Worm (Caenorhabditis elegans) whole organism, L3 larva: Measurements from ENCODE around the gene T04H1.12.

Experiments used
- ama-1 ChIP-seq: fragments of 150-350 bp; optimal IDR thresholded peaks from 2 replicates; lab custom pipeline; 2018
- daf-12 ChIP-seq: fragments of 150-350 bp; optimal IDR thresholded peaks from 2 replicates; lab custom pipeline; 2014; ENCODE audit warnings: missing biosample characterization, missing genetic modification reagents, missing genetic modification characterization
- egl-27 ChIP-seq: sonication (generic microtip); optimal IDR thresholded peaks from 4 replicates; lab custom pipeline; 2017; ENCODE audit warnings: missing biosample characterization, missing genetic modification reagents, missing genetic modification characterization
- egl-5 ChIP-seq: fragments of 150-350 bp; optimal IDR thresholded peaks from 2 replicates; lab custom pipeline; 2017; ENCODE audit warnings: missing biosample characterization, missing genetic modification reagents, missing genetic modification characterization, inconsistent platforms
- elt-3 ChIP-seq, 3 experiments: fragments of 150-350 bp in 1 of 3; sonication (generic microtip) in 2 of 3; optimal IDR thresholded peaks; 2 replicates in 2 of 3; 4 replicates in 1 of 3; lab custom pipeline; 2014 to 2017; ENCODE audit warnings: missing biosample characterization in 3 of 3, missing genetic modification characterization in 3 of 3
- hmg-11 ChIP-seq: sonication (generic microtip); optimal IDR thresholded peaks from 2 replicates; lab custom pipeline; 2016; ENCODE audit warnings: missing genetic modification characterization, missing compliant biosample characterization
- mml-1 ChIP-seq: fragments of 150-350 bp; sonication (generic microtip); optimal IDR thresholded peaks from 3 replicates; lab custom pipeline; 2014; ENCODE audit warnings: missing biosample characterization, missing genetic modification characterization
- nfya-1 ChIP-seq: sonication (generic microtip); optimal IDR thresholded peaks from 2 replicates; lab custom pipeline; 2017; ENCODE audit warnings: missing genetic modification characterization, mild to moderate bottlenecking, missing compliant biosample characterization, antibody characterized with exemption, moderate library complexity; ENCODE audit not compliant: insufficient read depth
- nhr-11 ChIP-seq: fragments of 150-350 bp; optimal IDR thresholded peaks from 2 replicates; lab custom pipeline; 2014; ENCODE audit warnings: missing biosample characterization, missing genetic modification characterization
- pqm-1 ChIP-seq: fragments of 150-350 bp; optimal IDR thresholded peaks from 2 replicates; lab custom pipeline; 2017; ENCODE audit warnings: missing biosample characterization, missing genetic modification characterization, inconsistent platforms
- sea-2 ChIP-seq: fragments of 150-350 bp; sonication (generic microtip); optimal IDR thresholded peaks from 4 replicates; lab custom pipeline; 2014; ENCODE audit warnings: missing biosample characterization, missing genetic modification reagents, missing genetic modification characterization
- skn-1 ChIP-seq: fragments of 150-350 bp; optimal IDR thresholded peaks from 2 replicates; lab custom pipeline; 2014; ENCODE audit warnings: missing biosample characterization, missing genetic modification characterization
- unc-62 ChIP-seq: fragments of 150-350 bp; sonication (generic microtip); optimal IDR thresholded peaks from 4 replicates; lab custom pipeline; 2014; ENCODE audit warnings: missing biosample characterization, missing genetic modification reagents, missing genetic modification characterization
- ztf-11 ChIP-seq: fragments of 150-350 bp; optimal IDR thresholded peaks from 2 replicates; lab custom pipeline; 2014; ENCODE audit warnings: missing biosample characterization, missing genetic modification characterization
- ztf-4 ChIP-seq: fragments of 150-350 bp; optimal IDR thresholded peaks from 2 replicates; lab custom pipeline; 2014; ENCODE audit warnings: missing biosample characterization, missing genetic modification characterization

Gene T04H1.12

ce11 chrV:12305677-12306076, 50.2 kb downstream of the T04H1.12 start:
- TF ChIP-seq pqm-1 (tag; lab: Kevin White, UChicago) = no peak
- no peak for TF ChIP-seq egl-5 (tag; lab: Kevin White, UChicago)
- TF ChIP-seq ztf-11 (tag; lab: Kevin White, UChicago) = no peak
- no peak for TF ChIP-seq nfya-1 (tag; lab: Kevin White, UChicago)
- TF ChIP-seq sea-2 (GFP tag; lab: Kevin White, UChicago) = no peak
- no peak for TF ChIP-seq hmg-11 (tag; lab: Kevin White, UChicago)
- TF ChIP-seq mml-1 (tag; lab: Kevin White, UChicago) = no peak
- TF ChIP-seq ztf-4 (tag; lab: Kevin White, UChicago) = no peak
- no peak for TF ChIP-seq elt-3 (tag; optimal IDR thresholded peaks at IDR 0.05; lab: Kevin White, UChicago)
- TF ChIP-seq unc-62 (GFP tag; lab: Kevin White, UChicago) = no peak
- no peak for TF ChIP-seq daf-12 (tag; lab: Kevin White, UChicago)
- TF ChIP-seq ama-1 (lab: Kevin White, UChicago) = no peak
- TF ChIP-seq nhr-11 (tag; lab: Kevin White, UChicago) = no peak
- TF ChIP-seq egl-27 (tag; lab: Kevin White, UChicago) = no peak
- TF ChIP-seq skn-1 (tag; lab: Kevin White, UChicago) = no peak
